Fruit fly (Drosophila melanogaster) whole organism, wandering third instar larva: ENCODE data around the gene CG11698.

Experiments
- Abd-B ChIP-seq: fragments of >200 bp; optimal IDR thresholded peaks from 2 replicates; lab custom pipeline; 2017; ENCODE audit warnings: missing biosample characterization, missing genetic modification characterization
- CG32264 ChIP-seq: fragments of 200-800 bp; sonication (Bioruptor generic); optimal IDR thresholded peaks from 2 replicates; lab custom pipeline; 2016; ENCODE audit warnings: missing biosample characterization, missing genetic modification characterization
- CG9705 ChIP-seq: fragments of 200-800 bp; sonication (Bioruptor generic); optimal IDR thresholded peaks from 2 replicates; lab custom pipeline; 2018; ENCODE audit warnings: missing biosample characterization, mild to moderate bottlenecking, missing genetic modification characterization
- CrebA ChIP-seq: fragments of 200-800 bp; sonication (Bioruptor generic); optimal IDR thresholded peaks from 2 replicates; lab custom pipeline; 2016; ENCODE audit warnings: missing biosample characterization, mild to moderate bottlenecking, missing genetic modification characterization, borderline replicate concordance
- Dfd ChIP-seq: fragments of >200 bp; optimal IDR thresholded peaks from 2 replicates; lab custom pipeline; 2017; ENCODE audit warnings: missing biosample characterization, missing genetic modification characterization
- Dif ChIP-seq: fragments of 200-275, 200-300 bp; sonication (Bioruptor generic); optimal IDR thresholded peaks from 2 replicates; lab custom pipeline; 2018; ENCODE audit warnings: missing biosample characterization, missing genetic modification characterization; ENCODE audit not compliant: partially characterized antibody
- GATAd ChIP-seq: sonication (Bioruptor generic); optimal IDR thresholded peaks from 2 replicates; lab custom pipeline; 2016; ENCODE audit warnings: missing biosample characterization, missing genetic modification characterization
- HLH106 ChIP-seq: fragments of 200-800 bp; optimal IDR thresholded peaks from 3 replicates; lab custom pipeline; 2019; ENCODE audit warnings: missing biosample characterization, mild to moderate bottlenecking, missing genetic modification characterization, moderate library complexity
- Hnf4 ChIP-seq: fragments of 200-800 bp; sonication (Bioruptor generic); optimal IDR thresholded peaks from 2 replicates; lab custom pipeline; 2016; ENCODE audit warnings: missing biosample characterization, mild to moderate bottlenecking, missing genetic modification characterization
- Hr78 ChIP-seq: fragments of >200 bp; optimal IDR thresholded peaks from 2 replicates; lab custom pipeline; 2017; ENCODE audit warnings: missing biosample characterization, missing genetic modification characterization
- Hr83 ChIP-seq: fragments of 200-300 bp; sonication (Bioruptor generic); optimal IDR thresholded peaks from 2 replicates; lab custom pipeline; 2016; ENCODE audit warnings: missing biosample characterization, mild to moderate bottlenecking, missing genetic modification characterization, moderate library complexity; ENCODE audit not compliant: poor library complexity, severe bottlenecking
- Mio ChIP-seq: sonication (Bioruptor generic); optimal IDR thresholded peaks from 2 replicates; lab custom pipeline; 2016; ENCODE audit warnings: missing biosample characterization, missing genetic modification characterization
- Myc ChIP-seq: fragments of >200 bp; optimal IDR thresholded peaks from 2 replicates; lab custom pipeline; 2017
- N ChIP-seq: fragments of >200 bp; optimal IDR thresholded peaks from 2 replicates; lab custom pipeline; 2018; ENCODE audit warnings: missing biosample characterization, missing external identifiers, missing genetic modification characterization
- OdsH ChIP-seq: fragments of 200-800 bp; sonication (Bioruptor generic); optimal IDR thresholded peaks from 2 replicates; lab custom pipeline; 2016; ENCODE audit warnings: missing biosample characterization, mild to moderate bottlenecking, missing genetic modification characterization
- Rel ChIP-seq, 2 experiments: fragments of 200-800 bp; sonication (Bioruptor generic) in 1 of 2; optimal IDR thresholded peaks; 2 replicates in 1 of 2; 3 replicates in 1 of 2; lab custom pipeline; 2016 to 2019; ENCODE audit warnings: mild to moderate bottlenecking in 2 of 2, missing biosample characterization in 2 of 2, missing genetic modification characterization in 2 of 2, moderate library complexity in 1 of 2
- Sp1 ChIP-seq: fragments of 200-800 bp; sonication (Bioruptor generic); optimal IDR thresholded peaks from 3 replicates; lab custom pipeline; 2019; ENCODE audit warnings: missing biosample characterization, mild to moderate bottlenecking, missing genetic modification characterization, moderate library complexity
- Vsx2 ChIP-seq: fragments of 200-300, 225-300 bp; sonication (Bioruptor generic); optimal IDR thresholded peaks from 2 replicates; lab custom pipeline; 2018; ENCODE audit warnings: missing biosample characterization, missing genetic modification characterization; ENCODE audit not compliant: partially characterized antibody
- br ChIP-seq: fragments of 200-800 bp; sonication (Bioruptor generic); optimal IDR thresholded peaks from 2 replicates; lab custom pipeline; 2016; ENCODE audit warnings: missing biosample characterization, missing genetic modification characterization
- brk ChIP-seq: fragments of 200-800 bp; sonication (Bioruptor generic); optimal IDR thresholded peaks from 2 replicates; lab custom pipeline; 2016; ENCODE audit warnings: missing biosample characterization, mild to moderate bottlenecking, missing genetic modification characterization
- dl ChIP-seq, 2 experiments: fragments of 175-275, 200-275 bp in 1 of 2; fragments of 200-275 bp in 1 of 2; sonication (Bioruptor generic); optimal IDR thresholded peaks; lab custom pipeline; 2018; ENCODE audit warnings: mild to moderate bottlenecking in 2 of 2, missing biosample characterization in 2 of 2, missing genetic modification characterization in 2 of 2, moderate library complexity in 2 of 2; ENCODE audit not compliant: partially characterized antibody in 2 of 2, insufficient read depth in 1 of 2
- dmrt93B ChIP-seq: fragments of 200-800 bp; sonication (Bioruptor generic); optimal IDR thresholded peaks from 2 replicates; lab custom pipeline; 2018; ENCODE audit warnings: missing biosample characterization, mild to moderate bottlenecking, missing genetic modification characterization
- dsf ChIP-seq: sonication (Bioruptor generic); optimal IDR thresholded peaks from 2 replicates; lab custom pipeline; 2016; ENCODE audit warnings: missing biosample characterization, missing genetic modification characterization, borderline replicate concordance
- ey ChIP-seq: fragments of 200-800 bp; sonication (Bioruptor generic); optimal IDR thresholded peaks from 2 replicates; lab custom pipeline; 2016; ENCODE audit warnings: missing biosample characterization, missing genetic modification characterization
- foxo ChIP-seq, 2 experiments: fragments of 200-800 bp; sonication (Bioruptor generic); optimal IDR thresholded peaks; 2 replicates in 1 of 2; 3 replicates in 1 of 2; lab custom pipeline; 2016 to 2017; ENCODE audit warnings: missing biosample characterization in 2 of 2, missing genetic modification characterization in 2 of 2
- fru ChIP-seq: fragments of 200-800 bp; sonication (Bioruptor generic); optimal IDR thresholded peaks from 3 replicates; lab custom pipeline; 2016; ENCODE audit warnings: missing biosample characterization, mild to moderate bottlenecking, missing genetic modification characterization
- h ChIP-seq: fragments of 200-800 bp; sonication (Bioruptor generic); optimal IDR thresholded peaks from 3 replicates; lab custom pipeline; 2016; ENCODE audit warnings: missing biosample characterization, mild to moderate bottlenecking, missing genetic modification characterization
- jim ChIP-seq: fragments of 175-275, 200-325 bp; sonication (Bioruptor generic); optimal IDR thresholded peaks from 2 replicates; lab custom pipeline; 2016; ENCODE audit warnings: missing biosample characterization, mild to moderate bottlenecking, missing genetic modification characterization
- psq ChIP-seq: fragments of 200-800 bp; sonication (Bioruptor generic); optimal IDR thresholded peaks from 3 replicates; lab custom pipeline; 2017; ENCODE audit warnings: missing biosample characterization, mild to moderate bottlenecking, missing genetic modification characterization, moderate library complexity
- rgr ChIP-seq: fragments of 200-800 bp; sonication (Bioruptor generic); optimal IDR thresholded peaks from 3 replicates; lab custom pipeline; 2016; ENCODE audit warnings: missing biosample characterization, mild to moderate bottlenecking, missing genetic modification characterization
- sage ChIP-seq: fragments of 200-800 bp; sonication (Bioruptor generic); optimal IDR thresholded peaks from 2 replicates; lab custom pipeline; 2016; ENCODE audit warnings: missing biosample characterization, mild to moderate bottlenecking, missing genetic modification characterization
- sv ChIP-seq: fragments of 200-800 bp; sonication (Bioruptor generic); optimal IDR thresholded peaks from 3 replicates; lab custom pipeline; 2016; ENCODE audit warnings: missing biosample characterization, missing genetic modification characterization
- tai ChIP-seq: sonication (Bioruptor generic); optimal IDR thresholded peaks from 2 replicates; lab custom pipeline; 2016; ENCODE audit warnings: missing biosample characterization, missing genetic modification characterization
- usp ChIP-seq: fragments of >200 bp; optimal IDR thresholded peaks from 2 replicates; lab custom pipeline; 2017; ENCODE audit warnings: missing biosample characterization, missing genetic modification characterization
- woc ChIP-seq: sonication (Bioruptor generic); optimal IDR thresholded peaks from 2 replicates; lab custom pipeline; 2016; ENCODE audit warnings: missing biosample characterization, mild to moderate bottlenecking, missing genetic modification characterization

Gene CG11698

DNA sequence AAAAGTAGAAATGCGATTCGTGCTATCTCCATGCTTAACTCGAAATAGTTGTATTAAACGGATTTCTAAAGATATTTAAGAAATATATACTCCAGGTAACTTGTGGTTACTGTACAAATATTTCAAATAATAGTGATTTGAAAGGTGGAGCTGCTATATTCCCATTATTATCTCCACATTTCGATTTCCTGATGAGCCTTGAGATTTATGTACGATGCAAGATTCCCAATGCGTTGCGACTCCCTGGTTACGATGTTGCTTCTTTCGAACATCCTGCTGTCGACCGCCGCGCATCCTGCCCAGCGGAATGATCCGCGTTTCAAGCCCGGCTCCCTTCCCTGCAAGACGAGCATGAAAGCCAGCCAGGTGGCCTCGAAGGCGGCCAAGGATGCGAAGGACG lies at the start of gene CG11698, which contains the start of gene CG11694:
Gene CG11698 (plus strand): TSS at position 152 of the 400 bp plus-strand sequence.
Gene CG11694 (minus strand): TSS at position 101 of the 400 bp plus-strand sequence.
- no peak for TF ChIP-seq dsf (GFP tag; lab: Kevin White, UChicago)
- no peak for TF ChIP-seq jim (GFP tag; lab: Kevin White, UChicago)
- no peak for TF ChIP-seq Dfd (GFP tag; lab: Kevin White, UChicago)
- TF ChIP-seq psq = no peak
- TF ChIP-seq CG9705 (GFP tag; lab: Kevin White, UChicago) = no peak
- TF ChIP-seq usp (GFP tag; lab: Kevin White, UChicago) = no peak
- no peak for TF ChIP-seq sv (GFP tag; lab: Kevin White, UChicago)
- TF ChIP-seq fru (GFP tag; lab: Kevin White, UChicago) = no peak
- TF ChIP-seq Hr78 (GFP tag; lab: Kevin White, UChicago) = no peak
- TF ChIP-seq Dif (GFP tag; lab: Kevin White, UChicago) = no peak
- no peak for TF ChIP-seq Mio (GFP tag; lab: Kevin White, UChicago)
- TF ChIP-seq GATAd (GFP tag; lab: Kevin White, UChicago) = no peak
- no peak for TF ChIP-seq dl (GFP tag; optimal IDR thresholded peaks at IDR 0.05; lab: Kevin White, UChicago; ENCODE audit: insufficient read depth in 1 of 2, partially characterized antibody in 2 of 2)
- no peak for TF ChIP-seq br
- TF ChIP-seq ey (GFP tag; lab: Kevin White, UChicago) = no peak

DNA sequence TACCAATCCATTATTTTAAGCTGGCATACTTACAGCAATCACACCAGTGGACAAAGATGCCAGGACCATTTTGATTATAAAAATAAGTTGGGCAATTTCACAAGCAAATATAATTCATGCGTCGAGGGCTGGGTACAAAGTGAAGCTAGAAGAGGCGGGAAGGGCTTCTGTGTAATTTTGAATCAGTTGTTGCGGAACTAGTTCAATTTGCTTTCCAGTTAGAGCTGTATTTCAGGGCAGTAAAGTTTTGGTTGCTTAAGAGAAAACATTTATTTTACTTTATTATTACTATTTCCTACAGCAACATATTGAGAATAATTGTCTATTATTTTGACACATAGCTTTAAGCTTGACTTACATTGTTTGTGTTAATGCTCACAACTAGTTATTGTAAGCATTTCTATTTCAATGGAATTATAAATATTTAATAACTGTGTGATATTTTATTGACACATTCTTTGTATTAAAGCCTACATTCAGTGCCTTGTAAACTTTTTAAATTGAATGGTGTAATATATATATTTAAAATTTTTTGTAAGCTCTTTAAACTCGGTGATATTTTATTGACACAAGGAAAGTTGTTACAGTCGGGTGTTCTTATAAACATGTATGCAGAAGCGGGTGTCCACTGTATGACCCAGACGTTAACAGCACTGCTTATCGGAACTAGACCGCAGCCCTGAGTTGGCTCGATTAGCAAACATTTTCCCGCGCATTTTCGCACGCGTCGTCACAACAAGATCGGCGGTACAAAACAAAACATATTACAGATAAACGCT lies 47.5 kb upstream of the CG11698 start, which contains the start of the genes RPA1 and Mcm2:
Gene RPA1 (minus strand): TSS at position 150 of the 779 bp plus-strand sequence.
Gene Mcm2 (plus strand): TSS at position 669 of the 779 bp plus-strand sequence.
- TF ChIP-seq Dfd (GFP tag; lab: Kevin White, UChicago) (no peak), GATAd (GFP tag; lab: Kevin White, UChicago) (peak; percentile 8), Hr78 (GFP tag; lab: Kevin White, UChicago) (no peak), Vsx2 (no peak), N (GFP tag; lab: Kevin White, UChicago) (no peak), Sp1 (GFP tag; lab: Kevin White, UChicago) (peak; percentile 84), foxo (GFP tag; optimal IDR thresholded peaks at IDR 0.05; lab: Kevin White, UChicago) (peak in 1 of 2 experiments; percentile 89), dmrt93B (GFP tag; lab: Kevin White, UChicago) (peak; percentile 83), jim (GFP tag; lab: Kevin White, UChicago) (peak; percentile 76), brk (GFP tag; lab: Kevin White, UChicago) (no peak), CrebA (GFP tag; lab: Kevin White, UChicago) (no peak), h (GFP tag; lab: Kevin White, UChicago) (peak; percentile 75), dl (GFP tag; optimal IDR thresholded peaks at IDR 0.05; lab: Kevin White, UChicago; ENCODE audit: insufficient read depth in 1 of 2, partially characterized antibody in 2 of 2) (no peak), rgr (GFP tag; lab: Kevin White, UChicago) (peak; percentile 74), Rel (GFP tag; optimal IDR thresholded peaks at IDR 0.05; lab: Kevin White, UChicago) (no peak), Rel (tag; optimal IDR thresholded peaks at IDR 0.05; lab: Kevin White, UChicago) (peak; percentile 19), HLH106 (tag; lab: Kevin White, UChicago) (peak; percentile 87), fru (GFP tag; lab: Kevin White, UChicago) (peak; percentile 74), Myc (lab: Kevin White, UChicago) (no peak), sage (no peak), CG9705 (GFP tag; lab: Kevin White, UChicago) (peak; percentile 64), Hr83 (GFP tag; lab: Kevin White, UChicago) (peak; percentile 73), psq (peak; percentile 77), dsf (GFP tag; lab: Kevin White, UChicago) (peak; percentile 39), ey (GFP tag; lab: Kevin White, UChicago) (peak; percentile 69), woc (GFP tag; lab: Kevin White, UChicago) (peak; percentile 81), Mio (GFP tag; lab: Kevin White, UChicago) (peak; percentile 1), CG32264 (no peak), br (peak; percentile 49), Abd-B (GFP tag; lab: Kevin White, UChicago) (no peak), sv (GFP tag; lab: Kevin White, UChicago) (peak; percentile 55), Hnf4 (GFP tag; lab: Kevin White, UChicago) (no peak), tai (GFP tag; lab: Kevin White, UChicago) (no peak), OdsH (peak; percentile 73)
- TF ChIP-seq, all 38 proteins: peak for 20
